Worm (Caenorhabditis elegans): ENCODE data around the gene R13H4.5.
A peak's percentile ranks its signal among the peaks of the same experiment; 100 is the strongest.

The R13H4.5 gene

DNA sequence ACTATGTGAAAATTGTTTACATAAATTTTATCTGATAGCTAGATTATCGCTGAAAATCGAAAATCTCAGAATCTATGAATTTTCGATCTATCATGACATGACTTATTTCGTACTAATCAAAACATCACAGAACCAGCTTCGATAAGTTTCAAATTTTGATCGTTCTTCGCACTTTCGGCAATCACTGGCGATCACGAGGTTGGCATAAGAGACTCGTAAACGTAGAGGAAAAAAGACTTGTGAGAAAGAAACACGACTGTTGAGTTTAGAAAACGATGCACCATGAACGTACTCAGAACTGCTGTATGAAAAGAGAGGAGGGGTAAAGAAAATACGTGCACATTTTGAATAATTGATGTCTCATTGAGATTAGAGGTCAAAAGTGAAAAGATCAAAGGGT lies 36.5 kb upstream of the R13H4.5 start (continued):
- peak; percentile 80; the same call in 1 of the 2 replicates for TF ChIP-seq tra-1 (GFP tag; IDR thresholded peaks at IDR 0.05)
- TF ChIP-seq lir-3 (tag; optimal IDR thresholded peaks at IDR 0.05), result no peak
- TF ChIP-seq cey-2 (tag; optimal IDR thresholded peaks at IDR 0.05; ENCODE audit: borderline replicate concordance, insufficient read depth), result peak; percentile 30
- no peak for TF ChIP-seq zag-1 (tag; optimal IDR thresholded peaks at IDR 0.05)
- no peak for TF ChIP-seq sdz-12 (GFP tag; optimal IDR thresholded peaks at IDR 0.05)
- TF ChIP-seq rbr-2 (tag; optimal IDR thresholded peaks at IDR 0.05), result no peak
- peak; percentile 42 for TF ChIP-seq mxl-3 (GFP tag; optimal IDR thresholded peaks at IDR 0.05)
- TF ChIP-seq Y105C5A.15 (GFP tag; IDR thresholded peaks at IDR 0.05), result no peak
- TF ChIP-seq nhr-237 (tag; optimal IDR thresholded peaks at IDR 0.05), result no peak
- TF ChIP-seq madf-9 (GFP tag; conservative IDR thresholded peaks at IDR 0.05), result no peak
- no peak for TF ChIP-seq ceh-44 (GFP tag; IDR thresholded peaks at IDR 0.05)
- TF ChIP-seq nhr-10 (tag; optimal IDR thresholded peaks at IDR 0.05), result peak; percentile 98
- no peak for TF ChIP-seq fkh-10 (GFP tag; optimal IDR thresholded peaks at IDR 0.05)
- peak; percentile 79 for TF ChIP-seq mep-1 (tag; optimal IDR thresholded peaks at IDR 0.05)
- no peak for TF ChIP-seq lin-39 (tag; optimal IDR thresholded peaks at IDR 0.05)
- TF ChIP-seq nhr-11 (tag; optimal IDR thresholded peaks at IDR 0.05), result peak; percentile 80
- TF ChIP-seq lin-1 (GFP tag; IDR thresholded peaks at IDR 0.05), result peak; percentile 72; the same call in 1 of the 2 replicates
- no peak for TF ChIP-seq nhr-25 (tag; optimal IDR thresholded peaks at IDR 0.05; ENCODE audit: borderline replicate concordance, insufficient read depth)
- TF ChIP-seq tag-97 (GFP tag; IDR thresholded peaks at IDR 0.05), result no peak
- no peak for TF ChIP-seq skn-1 (tag; optimal IDR thresholded peaks at IDR 0.05)
- peak; percentile 72 for TF ChIP-seq T26A8.4 (GFP tag; IDR thresholded peaks at IDR 0.05)
- TF ChIP-seq daf-19 (GFP tag; conservative IDR thresholded peaks at IDR 0.05), result no peak
- TF ChIP-seq vab-7 (GFP tag; IDR thresholded peaks at IDR 0.05), result no peak
- TF ChIP-seq D1046.2 (GFP tag; IDR thresholded peaks at IDR 0.05), result no peak
- TF ChIP-seq R02D3.7 (tag; optimal IDR thresholded peaks at IDR 0.05), result no peak
- peak; percentile 14 for TF ChIP-seq T20F7.1 (GFP tag; optimal IDR thresholded peaks at IDR 0.05)
- TF ChIP-seq ztf-7 (tag; optimal IDR thresholded peaks at IDR 0.05), result no peak
- TF ChIP-seq nhr-41 (GFP tag; IDR thresholded peaks at IDR 0.05), result peak; percentile 57; the same call in 1 of the 2 replicates
- TF ChIP-seq gei-8 (GFP tag; optimal IDR thresholded peaks at IDR 0.05), result no peak
- no peak for TF ChIP-seq lin-29 (GFP tag; IDR thresholded peaks at IDR 0.05)
- 0 out of 2 replicates have a peak, but pooled peaks have one; percentile 26 for TF ChIP-seq zfp-3 (GFP tag; conservative IDR thresholded peaks at IDR 0.05)
- 0 out of 2 replicates have a peak, but pooled peaks have one; percentile 66 for TF ChIP-seq Y75B8A.6 (GFP tag; IDR thresholded peaks at IDR 0.05)
- no peak for TF ChIP-seq F10B5.3 (tag; optimal IDR thresholded peaks at IDR 0.05)
- peak; percentile 63; the same call in 1 of the 2 replicates for TF ChIP-seq ceh-20 (GFP tag; IDR thresholded peaks at IDR 0.05)
- no peak for TF ChIP-seq daf-8 (GFP tag; IDR thresholded peaks at IDR 0.05)
- TF ChIP-seq Y5F2A.4 (GFP tag; optimal IDR thresholded peaks at IDR 0.05), result no peak
- TF ChIP-seq zip-11 (GFP tag; IDR thresholded peaks at IDR 0.05), result no peak
- TF ChIP-seq pqm-1 (tag; optimal IDR thresholded peaks at IDR 0.05), result peak; percentile 68
- TF ChIP-seq hlh-30 (tag; optimal IDR thresholded peaks at IDR 0.05; ENCODE audit: insufficient read depth), result peak; percentile 95
- TF ChIP-seq nhr-102 (tag; optimal IDR thresholded peaks at IDR 0.05), result peak; percentile 60
- no peak for TF ChIP-seq ztf-11 (tag; optimal IDR thresholded peaks at IDR 0.05)
- no peak for TF ChIP-seq aly-2 (tag; optimal IDR thresholded peaks at IDR 0.05)
- no peak for TF ChIP-seq nhr-76 (tag; optimal IDR thresholded peaks at IDR 0.05)
- peak; percentile 43 for TF ChIP-seq hmg-1.1 (GFP tag; IDR thresholded peaks at IDR 0.05)
- TF ChIP-seq unc-130 (GFP tag; optimal IDR thresholded peaks at IDR 0.05), result no peak
- no peak for TF ChIP-seq Y48G9A.11 (GFP tag; IDR thresholded peaks at IDR 0.05)
- no peak for TF ChIP-seq ces-1 (GFP tag; optimal IDR thresholded peaks at IDR 0.05)
- no peak for TF ChIP-seq lin-15B (tag; optimal IDR thresholded peaks at IDR 0.05)
- TF ChIP-seq ceh-28 (tag; optimal IDR thresholded peaks at IDR 0.05), result no peak
- TF ChIP-seq attf-4 (tag; optimal IDR thresholded peaks at IDR 0.05), result no peak
- TF ChIP-seq ctbp-1 (GFP tag; IDR thresholded peaks at IDR 0.05), result no peak
- TF ChIP-seq mxl-2 (GFP tag; conservative IDR thresholded peaks at IDR 0.05), result no peak

All from whole organism, L4 larva.